Fruit fly (Drosophila melanogaster) S2 (cell line): ENCODE results near the gene CG12691.

Experiments used
- CG8478 ChIP-seq: fragments of >200 bp; optimal IDR thresholded peaks from 2 replicates; lab custom pipeline; 2018
- CTCF ChIP-seq, 2 experiments: fragments of >200 bp; optimal IDR thresholded peaks; 2 replicates each; lab custom pipeline; 2018

- no peak for TF ChIP-seq CG8478
- no peak for TF ChIP-seq CTCF (optimal IDR thresholded peaks at IDR 0.05; lab: Kevin White, UChicago)
Measured at dm6 chrX:4305980-4306379, 40.1 kb downstream of the CG12691 start.
